Worm (Caenorhabditis elegans): ENCODE results near the gene pdhk-2.

DNA sequence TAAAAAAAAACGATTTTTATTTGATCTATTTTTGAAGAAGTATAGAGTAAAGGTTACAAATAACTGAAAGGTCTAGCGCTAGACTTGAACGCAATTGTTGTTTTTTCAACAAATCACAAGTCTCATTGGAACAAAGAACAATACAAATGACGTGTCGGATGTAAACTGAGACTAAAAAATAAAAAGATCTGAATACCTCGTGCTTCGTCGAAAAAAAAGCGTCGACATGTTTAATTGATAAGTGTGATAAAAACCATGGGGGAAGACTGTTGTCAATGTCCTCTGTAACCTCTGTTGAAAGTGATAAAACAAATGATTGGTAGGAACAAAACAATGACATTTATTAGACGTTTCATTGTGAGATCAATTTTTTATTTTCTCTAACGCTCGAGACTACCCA, 41.5 kb upstream of the pdhk-2 start:
- TF ChIP-seq dao-5 (tag; optimal IDR thresholded peaks at IDR 0.05) (no peak), W03F9.2 (tag; optimal IDR thresholded peaks at IDR 0.05) (no peak)
